Fruit fly (Drosophila melanogaster): ENCODE data around the gene CYLD.

CYLD gene

DNA sequence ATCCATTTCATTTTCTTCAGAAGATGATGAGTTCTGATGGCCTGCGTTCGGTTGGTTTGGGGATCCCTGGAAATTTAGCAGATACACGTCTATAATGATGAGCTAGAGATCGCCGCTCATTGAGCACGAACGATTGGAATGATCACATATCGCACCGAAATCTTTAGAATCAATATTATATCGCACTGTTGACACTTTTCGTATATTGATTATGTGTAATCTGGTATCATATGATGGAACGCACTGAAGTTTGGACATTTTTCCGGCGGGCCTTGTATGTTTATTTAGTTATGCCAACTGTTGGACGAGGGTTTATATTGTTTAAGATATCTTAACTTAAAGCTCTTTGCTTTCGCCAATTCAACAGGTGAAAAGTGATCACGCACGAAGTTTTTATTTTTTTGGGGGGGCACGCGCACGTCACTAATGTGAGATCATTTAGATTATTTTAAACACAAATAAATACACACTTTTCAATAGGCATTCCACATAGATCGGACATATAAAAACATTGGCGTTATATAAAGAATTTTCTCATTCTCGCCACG lies 21.5 kb upstream of the CYLD start (continued):
- TF ChIP-seq CG15696 (tag; optimal IDR thresholded peaks at IDR 0.05) = peak; percentile 25
- TF ChIP-seq CG11560 (tag; IDR thresholded peaks at IDR 0.05) = no peak
- TF ChIP-seq dpn (GFP tag; optimal IDR thresholded peaks at IDR 0.05) = peak; percentile 6 to 28
- peak; percentile 10 for TF ChIP-seq nerfin-1 (tag; optimal IDR thresholded peaks at IDR 0.05)
- TF ChIP-seq CG3281 (GFP tag; optimal IDR thresholded peaks at IDR 0.05) = peak; percentile 49
- TF ChIP-seq pum (GFP tag; optimal IDR thresholded peaks at IDR 0.05) = peak; percentile 2
- peak; percentile 4 for TF ChIP-seq pb (GFP tag; optimal IDR thresholded peaks at IDR 0.05)
- TF ChIP-seq CG8388 (GFP tag; optimal IDR thresholded peaks at IDR 0.05) = no peak
- TF ChIP-seq psq (GFP tag; optimal IDR thresholded peaks at IDR 0.05) = no peak
- no peak for TF ChIP-seq seq (GFP tag; IDR thresholded peaks at IDR 0.05)
- TF ChIP-seq CG17328 (GFP tag; IDR thresholded peaks at IDR 0.05) = no peak
- no peak for TF ChIP-seq wek (GFP tag; optimal IDR thresholded peaks at IDR 0.05)
- no peak for TF ChIP-seq CG18262 (tag; optimal IDR thresholded peaks at IDR 0.05)
- TF ChIP-seq CG16815 (GFP tag; optimal IDR thresholded peaks at IDR 0.05) = no peak
- no peak for TF ChIP-seq croc (GFP tag; conservative IDR thresholded peaks at IDR 0.05)
- TF ChIP-seq CG10209 (GFP tag; optimal IDR thresholded peaks at IDR 0.05) = peak; percentile 7
- TF ChIP-seq gt (GFP tag; IDR thresholded peaks at IDR 0.05) = no peak
- no peak for TF ChIP-seq danr (GFP tag; IDR thresholded peaks at IDR 0.05)
- no peak for TF ChIP-seq ems (GFP tag; optimal IDR thresholded peaks at IDR 0.05)
- TF ChIP-seq tna (GFP tag; IDR thresholded peaks at IDR 0.05; ENCODE audit: partially characterized antibody) = peak; percentile 57
- TF ChIP-seq tin (GFP tag; optimal IDR thresholded peaks at IDR 0.05) = peak; percentile 14
- TF ChIP-seq CG14860 (GFP tag; IDR thresholded peaks at IDR 0.05; ENCODE audit: partially characterized antibody) = peak; percentile 55; the same call in 2 of the 3 replicates
- no peak for TF ChIP-seq CG10654 (GFP tag; optimal IDR thresholded peaks at IDR 0.05)
- TF ChIP-seq Gug (GFP tag; IDR thresholded peaks at IDR 0.05) = peak; percentile 17; the same call in 1 of the 4 replicates
- TF ChIP-seq Lim3 (GFP tag; IDR thresholded peaks at IDR 0.05) = no peak
- no peak for TF ChIP-seq fru (optimal IDR thresholded peaks at IDR 0.05)
- no peak for TF ChIP-seq Awh (GFP tag; IDR thresholded peaks at IDR 0.05)
- no peak for TF ChIP-seq CG4282 (GFP tag; optimal IDR thresholded peaks at IDR 0.05)
- TF ChIP-seq ap (GFP tag; IDR thresholded peaks at IDR 0.05) = no peak
- peak; percentile 86 for TF ChIP-seq inv (GFP tag; IDR thresholded peaks at IDR 0.05; ENCODE audit: partially characterized antibody)
- TF ChIP-seq fd96Cb (tag; optimal IDR thresholded peaks at IDR 0.05) = no peak
- peak; percentile 16 for TF ChIP-seq CG8281 (tag; optimal IDR thresholded peaks at IDR 0.05)
- TF ChIP-seq CG5180 (GFP tag; optimal IDR thresholded peaks at IDR 0.05) = no peak
- TF ChIP-seq lov (optimal IDR thresholded peaks at IDR 0.05) = no peak
- 0 out of 3 replicates have a peak, but pooled peaks have one; percentile 27 for TF ChIP-seq lov (GFP tag; IDR thresholded peaks at IDR 0.05)
- TF ChIP-seq Ets65A (GFP tag) = peak; percentile 85
- TF ChIP-seq Dref (GFP tag; IDR thresholded peaks at IDR 0.05) = no peak
- no peak for TF ChIP-seq CG34376 (GFP tag; optimal IDR thresholded peaks at IDR 0.05)
- TF ChIP-seq CG12659 (GFP tag; optimal IDR thresholded peaks at IDR 0.05) = peak; percentile 26
- TF ChIP-seq CG15011 (GFP tag; optimal IDR thresholded peaks at IDR 0.05) = no peak
- no peak; the same call in none of the 2 replicates for TF ChIP-seq sna (GFP tag; IDR thresholded peaks at IDR 0.05; ENCODE audit: partially characterized antibody)
- TF ChIP-seq otp (GFP tag; IDR thresholded peaks at IDR 0.05) = no peak
- no peak for TF ChIP-seq jigr1 (GFP tag; IDR thresholded peaks at IDR 0.05)
- TF ChIP-seq CG13296 (GFP tag; optimal IDR thresholded peaks at IDR 0.05) = no peak
- TF ChIP-seq CG18011 (GFP tag; optimal IDR thresholded peaks at IDR 0.05) = peak; percentile 8
- peak; percentile 79 for TF ChIP-seq Dll (GFP tag; IDR thresholded peaks at IDR 0.05; ENCODE audit: partially characterized antibody)
- TF ChIP-seq dmrt11E (tag; optimal IDR thresholded peaks at IDR 0.05) = no peak
- TF ChIP-seq CG15073 (GFP tag; optimal IDR thresholded peaks at IDR 0.05) = no peak
- 0 out of 2 replicates have a peak, but pooled peaks have one; percentile 5 for TF ChIP-seq vvl (GFP tag; IDR thresholded peaks at IDR 0.05)
- TF ChIP-seq kah (GFP tag; optimal IDR thresholded peaks at IDR 0.05) = peak; percentile 72
- no peak for TF ChIP-seq stc (GFP tag; IDR thresholded peaks at IDR 0.05)
